Worm (Caenorhabditis elegans): Measurements from ENCODE around the gene C24B9.3.

DNA sequence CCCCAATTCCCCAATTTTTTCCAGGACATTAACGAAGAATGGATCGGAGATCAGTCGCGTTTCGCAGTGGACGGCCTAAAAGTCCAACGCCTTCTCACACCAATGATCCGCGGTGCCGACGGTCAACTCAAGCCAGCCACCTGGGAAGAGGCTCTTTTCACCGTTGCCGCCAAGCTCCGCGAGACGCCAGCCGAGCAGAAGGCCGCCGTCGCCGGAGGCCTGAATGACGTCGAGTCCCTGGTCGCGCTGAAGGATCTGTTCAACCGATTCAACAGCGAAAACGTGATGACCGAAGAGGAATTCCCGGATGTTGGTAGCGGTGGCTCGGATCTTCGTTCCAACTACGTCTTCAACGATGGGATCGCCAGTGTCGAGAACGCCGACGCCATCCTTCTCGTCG lies 8.5 kb downstream of the C24B9.3 start:
- TF ChIP-seq pha-4 (tag; optimal IDR thresholded peaks at IDR 0.05) = no peak
- no peak for TF ChIP-seq fkh-6 (tag; optimal IDR thresholded peaks at IDR 0.05)
- TF ChIP-seq ama-1 (optimal IDR thresholded peaks at IDR 0.05) = no peak
- TF ChIP-seq tbx-2 (tag; optimal IDR thresholded peaks at IDR 0.05) = no peak
- TF ChIP-seq nfya-1 (tag; optimal IDR thresholded peaks at IDR 0.05) = no peak
- TF ChIP-seq pag-3 (tag; optimal IDR thresholded peaks at IDR 0.05; ENCODE audit: borderline replicate concordance) = no peak
- no peak for TF ChIP-seq pqm-1 (tag; optimal IDR thresholded peaks at IDR 0.05)
- TF ChIP-seq ceh-9 (tag; optimal IDR thresholded peaks at IDR 0.05) = no peak
- TF ChIP-seq sox-2 (GFP tag; IDR thresholded peaks at IDR 0.05) = no peak
- TF ChIP-seq dve-1 (tag; optimal IDR thresholded peaks at IDR 0.05) = no peak

Data from whole organism, late embryonic.